Fruit fly (Drosophila melanogaster): ENCODE data around the gene up.

The up gene

dm6 chrX:13616417-13617050 is 14.2 kb upstream of the up start, which contains the start of the genes tth and Tango2 (continued):
- TF ChIP-seq tin (GFP tag; optimal IDR thresholded peaks at IDR 0.05) (peak; percentile 54), vvl (GFP tag; IDR thresholded peaks at IDR 0.05) (peak; percentile 62), CG8478 (optimal IDR thresholded peaks at IDR 0.05) (no peak), Mrtf (GFP tag; IDR thresholded peaks at IDR 0.05) (peak; percentile 73; the same call in 2 of the 3 replicates), ro (GFP tag; IDR thresholded peaks at IDR 0.05) (no peak), dati (GFP tag; IDR thresholded peaks at IDR 0.05) (0 out of 2 replicates have a peak, but pooled peaks have one; percentile 33), Sry-δ (GFP tag; optimal IDR thresholded peaks at IDR 0.05) (peak; percentile 90), C15 (GFP tag; IDR thresholded peaks at IDR 0.05) (0 out of 3 replicates have a peak, but pooled peaks have one; percentile 49), nau (GFP tag; optimal IDR thresholded peaks at IDR 0.05) (no peak), nmo (GFP tag; optimal IDR thresholded peaks at IDR 0.05) (peak; percentile 83), CG1832 (GFP tag; optimal IDR thresholded peaks at IDR 0.05) (no peak), CG17359 (tag; optimal IDR thresholded peaks at IDR 0.05) (peak; percentile 61), lmd (GFP tag; IDR thresholded peaks at IDR 0.05) (peak; percentile 81), Nf-YB (GFP tag; optimal IDR thresholded peaks at IDR 0.05) (peak; percentile 30), CG4360 (GFP tag; IDR thresholded peaks at IDR 0.05) (no peak), Kr (GFP tag; optimal IDR thresholded peaks at IDR 0.05) (no peak), CG12299 (tag; optimal IDR thresholded peaks at IDR 0.05) (no peak), ranshi (GFP tag; IDR thresholded peaks at IDR 0.05) (peak; percentile 31), tll (GFP tag; optimal IDR thresholded peaks at IDR 0.05) (peak in 1 of 2 experiments; percentile 16), lov (optimal IDR thresholded peaks at IDR 0.05) (no peak), lov (GFP tag; IDR thresholded peaks at IDR 0.05) (0 out of 3 replicates have a peak, but pooled peaks have one; percentile 16), ara (GFP tag; IDR thresholded peaks at IDR 0.05) (peak; percentile 55), az2 (GFP tag; optimal IDR thresholded peaks at IDR 0.05) (peak; percentile 91), zf30C (GFP tag; optimal IDR thresholded peaks at IDR 0.05) (no peak), NFAT (GFP tag; IDR thresholded peaks at IDR 0.05) (peak; percentile 90), Dad (GFP tag; optimal IDR thresholded peaks at IDR 0.05) (peak; percentile 18), Dll (GFP tag; IDR thresholded peaks at IDR 0.05; ENCODE audit: partially characterized antibody) (peak; percentile 71), Elba2 (GFP tag; optimal IDR thresholded peaks at IDR 0.05) (no peak), CTCF (GFP tag; optimal IDR thresholded peaks at IDR 0.05) (peak; percentile 4), CG13287 (GFP tag; IDR thresholded peaks at IDR 0.05; ENCODE audit: partially characterized antibody) (peak; percentile 59), Taf1 (GFP tag; IDR thresholded peaks at IDR 0.05) (no peak), da (GFP tag; optimal IDR thresholded peaks at IDR 0.05) (no peak), CG10321 (GFP tag; IDR thresholded peaks at IDR 0.05) (no peak), Sry-β (GFP tag; optimal IDR thresholded peaks at IDR 0.05) (peak; percentile 33), D19A (tag; optimal IDR thresholded peaks at IDR 0.05) (peak; percentile 51), trh (GFP tag; optimal IDR thresholded peaks at IDR 0.05) (peak; percentile 44), Xbp1 (GFP tag; optimal IDR thresholded peaks at IDR 0.05) (peak; percentile 81), CG9817 (tag; optimal IDR thresholded peaks at IDR 0.05) (peak; percentile 80), Bgb (GFP tag; IDR thresholded peaks at IDR 0.05; ENCODE audit: partially characterized antibody) (peak; percentile 55), CG17385 (GFP tag; optimal IDR thresholded peaks at IDR 0.05) (peak; percentile 45), Drgx (GFP tag; IDR thresholded peaks at IDR 0.05) (peak; percentile 63), Hand (GFP tag; optimal IDR thresholded peaks at IDR 0.05) (no peak), pnt (GFP tag; optimal IDR thresholded peaks at IDR 0.05) (peak; percentile 62), CG2875 (GFP tag; optimal IDR thresholded peaks at IDR 0.05) (peak; percentile 32), CG7928 (GFP tag; optimal IDR thresholded peaks at IDR 0.05) (peak; percentile 44), CG17612 (GFP tag; IDR thresholded peaks at IDR 0.05) (peak; percentile 37; the same call in 1 of the 2 replicates), nerfin-2 (GFP tag; IDR thresholded peaks at IDR 0.05; ENCODE audit: partially characterized antibody) (no peak), Antp (GFP tag; optimal IDR thresholded peaks at IDR 0.05) (peak; percentile 54), Jarid2 (GFP tag; optimal IDR thresholded peaks at IDR 0.05) (no peak), Asciz (GFP tag; optimal IDR thresholded peaks at IDR 0.05) (no peak), wdn (GFP tag; IDR thresholded peaks at IDR 0.05) (peak; percentile 55; the same call in 1 of the 2 replicates)
